Fruit fly (Drosophila melanogaster) whole organism, prepupa: ENCODE results near the gene mgl.
A peak's percentile ranks its signal among the peaks of the same experiment; 100 is the strongest.

ENCODE experiments used
- CG10631 ChIP-seq: fragments of 200-800 bp; sonication (Bioruptor generic); optimal IDR thresholded peaks from 2 replicates; lab custom pipeline; 2016; ENCODE audit warnings: missing biosample characterization, missing genetic modification characterization
- CG10669 ChIP-seq: fragments of 200-800 bp; sonication (Bioruptor generic); optimal IDR thresholded peaks from 3 replicates; lab custom pipeline; 2018; ENCODE audit warnings: missing biosample characterization, mild to moderate bottlenecking, missing genetic modification characterization, moderate library complexity
- CG11294 ChIP-seq: fragments of 200-800 bp; sonication (Bioruptor generic); IDR thresholded peaks from 2 replicates; pipeline ENCODE4 v1.3.6; 2022; ENCODE audit warnings: missing biosample characterization, missing genetic modification characterization
- CG11902 ChIP-seq: fragments of 200-800 bp; sonication (Bioruptor generic); optimal IDR thresholded peaks from 3 replicates; lab custom pipeline; 2016; ENCODE audit warnings: missing biosample characterization, missing genetic modification characterization
- CG15336 ChIP-seq: fragments of 200-800 bp; sonication (Bioruptor generic); IDR thresholded peaks from 2 replicates; pipeline ENCODE4 v1.3.6; 2022; ENCODE audit warnings: missing biosample characterization, missing genetic modification characterization
- CG1621 ChIP-seq: fragments of 200-800 bp; sonication (Bioruptor generic); optimal IDR thresholded peaks from 3 replicates; lab custom pipeline; 2018; ENCODE audit warnings: missing biosample characterization, mild to moderate bottlenecking, missing genetic modification characterization
- CG16779 ChIP-seq: fragments of 200-800 bp; sonication (Bioruptor generic); optimal IDR thresholded peaks from 3 replicates; lab custom pipeline; 2017; ENCODE audit warnings: missing biosample characterization, mild to moderate bottlenecking, missing genetic modification characterization
- CG3032 ChIP-seq: fragments of 200-800 bp; optimal IDR thresholded peaks from 2 replicates; lab custom pipeline; 2019; ENCODE audit warnings: missing biosample characterization, mild to moderate bottlenecking, missing genetic modification characterization, moderate library complexity
- CG31627 ChIP-seq: fragments of 200-800 bp; sonication (Bioruptor generic); optimal IDR thresholded peaks from 3 replicates; lab custom pipeline; 2016; ENCODE audit warnings: missing biosample characterization, missing genetic modification characterization
- CG32006 ChIP-seq: fragments of 200-800 bp; sonication (Bioruptor generic); optimal IDR thresholded peaks from 3 replicates; lab custom pipeline; 2017; ENCODE audit warnings: missing biosample characterization, mild to moderate bottlenecking, missing genetic modification characterization
- CG6163 ChIP-seq: fragments of 200-800 bp; sonication (Bioruptor generic); IDR thresholded peaks from 3 replicates; pipeline ENCODE4 v1.3.6; 2022; ENCODE audit warnings: missing biosample characterization, missing genetic modification characterization
- CG6276 ChIP-seq: fragments of 200-800 bp; sonication (Bioruptor generic); optimal IDR thresholded peaks from 2 replicates; lab custom pipeline; 2017; ENCODE audit warnings: missing biosample characterization, mild to moderate bottlenecking, missing genetic modification characterization
- CG6792 ChIP-seq: fragments of 200-800 bp; sonication (Bioruptor generic); optimal IDR thresholded peaks from 3 replicates; lab custom pipeline; 2016; ENCODE audit warnings: missing biosample characterization, missing genetic modification characterization
- CG7368 ChIP-seq: fragments of 200-800 bp; sonication (Bioruptor generic); optimal IDR thresholded peaks from 3 replicates; lab custom pipeline; 2016; ENCODE audit warnings: missing biosample characterization, missing genetic modification characterization
- CG8119 ChIP-seq: fragments of 200-800 bp; sonication (Bioruptor generic); IDR thresholded peaks from 3 replicates; pipeline ENCODE4 v1.3.6; 2022; ENCODE audit warnings: missing biosample characterization, missing genetic modification characterization
- Eip75B ChIP-seq: fragments of 200-800 bp; sonication (Bioruptor generic); optimal IDR thresholded peaks from 3 replicates; lab custom pipeline; 2016; ENCODE audit warnings: missing biosample characterization, missing genetic modification characterization
- Eip78C ChIP-seq: fragments of 200-800 bp; sonication (Bioruptor generic); peaks from one replicate; lab custom pipeline; 2016; ENCODE audit warnings: missing biosample characterization, missing genetic modification characterization
- Eip93F ChIP-seq: fragments of 200-800 bp; sonication (Bioruptor generic); optimal IDR thresholded peaks from 2 replicates; lab custom pipeline; 2016; ENCODE audit warnings: missing biosample characterization, mild to moderate bottlenecking, missing genetic modification characterization
- Ets21C ChIP-seq: fragments of 200-800 bp; sonication (Bioruptor generic); optimal IDR thresholded peaks from 3 replicates; lab custom pipeline; 2016; ENCODE audit warnings: missing biosample characterization, missing genetic modification characterization
- Ets96B ChIP-seq: fragments of 200-800 bp; optimal IDR thresholded peaks from 2 replicates; lab custom pipeline; 2019; ENCODE audit warnings: missing biosample characterization, mild to moderate bottlenecking, missing genetic modification characterization, moderate library complexity
- Gug ChIP-seq: fragments of 200-800 bp; sonication (Bioruptor generic); IDR thresholded peaks from 2 replicates; pipeline ENCODE4 v1.3.6; 2022; ENCODE audit warnings: missing biosample characterization, missing genetic modification characterization
- Hr38 ChIP-seq: sonication (Bioruptor generic); optimal IDR thresholded peaks from 2 replicates; lab custom pipeline; 2016; ENCODE audit warnings: missing biosample characterization, missing genetic modification characterization
- Hr4 ChIP-seq: fragments of 200-800 bp; sonication (Bioruptor generic); optimal IDR thresholded peaks from 3 replicates; lab custom pipeline; 2016; ENCODE audit warnings: missing biosample characterization, missing genetic modification characterization
- Lpt ChIP-seq: fragments of 200-800 bp; sonication (Bioruptor generic); optimal IDR thresholded peaks from 3 replicates; lab custom pipeline; 2016; ENCODE audit warnings: missing biosample characterization, missing genetic modification characterization
- Met ChIP-seq: fragments of 200-800 bp; sonication (Bioruptor generic); optimal IDR thresholded peaks from 3 replicates; lab custom pipeline; 2016; ENCODE audit warnings: missing biosample characterization, missing genetic modification characterization
- Smox ChIP-seq: fragments of 200-800 bp; sonication (Bioruptor generic); optimal IDR thresholded peaks from 3 replicates; lab custom pipeline; 2016; ENCODE audit warnings: missing biosample characterization, missing genetic modification characterization
- Sox102F ChIP-seq: fragments of 200-800 bp; sonication (Bioruptor generic); optimal IDR thresholded peaks from 2 replicates; lab custom pipeline; 2016; ENCODE audit warnings: missing biosample characterization, mild to moderate bottlenecking, missing genetic modification characterization
- Sox14 ChIP-seq: fragments of 200-800 bp; sonication (Bioruptor generic); optimal IDR thresholded peaks from 3 replicates; lab custom pipeline; 2016; ENCODE audit warnings: missing biosample characterization, missing genetic modification characterization
- achi ChIP-seq: fragments of 200-800 bp; sonication (Bioruptor generic); optimal IDR thresholded peaks from 3 replicates; lab custom pipeline; 2016; ENCODE audit warnings: missing biosample characterization, missing genetic modification characterization
- cyc ChIP-seq: fragments of 200-800 bp; sonication (Bioruptor generic); optimal IDR thresholded peaks from 3 replicates; lab custom pipeline; 2016; ENCODE audit warnings: missing biosample characterization, missing genetic modification characterization
- dac ChIP-seq: fragments of 200-800 bp; sonication (Bioruptor generic); optimal IDR thresholded peaks from 2 replicates; lab custom pipeline; 2017; ENCODE audit warnings: missing biosample characterization, mild to moderate bottlenecking, missing genetic modification characterization
- dsx ChIP-seq: fragments of 200-800 bp; optimal IDR thresholded peaks from 3 replicates; lab custom pipeline; 2019; ENCODE audit warnings: missing biosample characterization, mild to moderate bottlenecking, missing genetic modification characterization, moderate library complexity; ENCODE audit not compliant: poor library complexity, severe bottlenecking
- eg ChIP-seq: fragments of 200-800 bp; sonication (Bioruptor generic); IDR thresholded peaks from 3 replicates; pipeline ENCODE4 v1.3.6; 2022; ENCODE audit warnings: missing biosample characterization, missing genetic modification characterization
- esn ChIP-seq: fragments of 200-800 bp; sonication (Bioruptor generic); optimal IDR thresholded peaks from 2 replicates; lab custom pipeline; 2016; ENCODE audit warnings: missing biosample characterization, mild to moderate bottlenecking, missing genetic modification characterization, moderate library complexity
- fd59A ChIP-seq: fragments of 200-800 bp; sonication (Bioruptor generic); optimal IDR thresholded peaks from 2 replicates; lab custom pipeline; 2017; ENCODE audit warnings: missing biosample characterization, mild to moderate bottlenecking, missing genetic modification characterization, missing genetic modification reagents
- fd85E ChIP-seq: fragments of 200-800 bp; sonication (Bioruptor generic); optimal IDR thresholded peaks from 3 replicates; lab custom pipeline; 2016; ENCODE audit warnings: missing biosample characterization, missing genetic modification characterization
- fkh ChIP-seq: fragments of 200-800 bp; sonication (Bioruptor generic); optimal IDR thresholded peaks from 3 replicates; lab custom pipeline; 2017; ENCODE audit warnings: missing biosample characterization, mild to moderate bottlenecking, missing genetic modification characterization, moderate library complexity
- lz ChIP-seq: fragments of 200-800 bp; sonication (Bioruptor generic); optimal IDR thresholded peaks from 3 replicates; lab custom pipeline; 2016; ENCODE audit warnings: missing biosample characterization, missing genetic modification characterization
- salr ChIP-seq, 2 experiments: fragments of 200-800 bp; sonication (Bioruptor generic); optimal IDR thresholded peaks; 3 replicates each; lab custom pipeline; 2016 to 2018; ENCODE audit warnings: missing biosample characterization in 2 of 2, missing genetic modification characterization in 2 of 2, mild to moderate bottlenecking in 1 of 2
- spab ChIP-seq: fragments of 200-800 bp; sonication (Bioruptor generic); optimal IDR thresholded peaks from 2 replicates; lab custom pipeline; 2017; ENCODE audit warnings: missing biosample characterization, mild to moderate bottlenecking, missing genetic modification characterization, missing genetic modification reagents
- ss ChIP-seq, 2 experiments: fragments of 200-800 bp; sonication (Bioruptor generic); optimal IDR thresholded peaks; 2 replicates in 1 of 2; 3 replicates in 1 of 2; lab custom pipeline; 2017 to 2018; ENCODE audit warnings: mild to moderate bottlenecking in 2 of 2, missing biosample characterization in 2 of 2, missing genetic modification characterization in 2 of 2, moderate library complexity in 1 of 2
- svp ChIP-seq: fragments of 200-800 bp; sonication (Bioruptor generic); peaks from one replicate; lab custom pipeline; 2016; ENCODE audit warnings: missing biosample characterization, missing genetic modification characterization
- topi ChIP-seq: fragments of 200-800 bp; sonication (Bioruptor generic); optimal IDR thresholded peaks from 3 replicates; lab custom pipeline; 2016; ENCODE audit warnings: missing biosample characterization, missing genetic modification characterization
- vri ChIP-seq: fragments of 200-800 bp; sonication (Bioruptor generic); optimal IDR thresholded peaks from 3 replicates; lab custom pipeline; 2016; ENCODE audit warnings: missing biosample characterization, mild to moderate bottlenecking, missing genetic modification characterization

The mgl gene

dm6 chrX:9486802-9487201 lies 13.1 kb downstream of the mgl start (continued):
- peak; percentile 38 for TF ChIP-seq CG6792 (GFP tag; lab: Kevin White, UChicago)
- TF ChIP-seq CG16779 (tag; lab: Kevin White, UChicago), result no peak
- TF ChIP-seq vri (GFP tag; lab: Kevin White, UChicago), result peak; percentile 23
- peak; percentile 74 for TF ChIP-seq CG8119 (GFP tag; lab: Robert Waterston, UW)
- TF ChIP-seq esn (GFP tag; lab: Kevin White, UChicago), result peak; percentile 64
- no peak for TF ChIP-seq fd85E (GFP tag; lab: Kevin White, UChicago)
- TF ChIP-seq CG11902 (GFP tag; lab: Kevin White, UChicago), result peak; percentile 22
- TF ChIP-seq eg (GFP tag; lab: Robert Waterston, UW), result peak; percentile 83

- TF ChIP-seq achi (GFP tag; lab: Kevin White, UChicago) (peak; percentile 4), Hr4 (peak; percentile 6), Met (GFP tag; lab: Kevin White, UChicago) (peak; percentile 18), CG11902 (GFP tag; lab: Kevin White, UChicago) (no peak), Sox102F (GFP tag; lab: Kevin White, UChicago) (no peak), Eip75B (GFP tag; lab: Kevin White, UChicago) (no peak), CG3032 (tag; lab: Kevin White, UChicago) (no peak), CG31627 (GFP tag; lab: Kevin White, UChicago) (no peak), CG32006 (GFP tag; lab: Kevin White, UChicago) (peak; percentile 29), CG11294 (GFP tag; lab: Robert Waterston, UW) (no peak), Sox14 (GFP tag; lab: Kevin White, UChicago) (no peak), Eip78C (peak; percentile 61), dac (GFP tag; lab: Kevin White, UChicago) (no peak), Lpt (GFP tag; lab: Kevin White, UChicago) (no peak), Gug (GFP tag; lab: Robert Waterston, UW) (no peak), CG16779 (tag; lab: Kevin White, UChicago) (no peak), CG6276 (GFP tag; lab: Kevin White, UChicago) (no peak), salr (GFP tag; optimal IDR thresholded peaks at IDR 0.05; lab: Kevin White, UChicago) (peak in 1 of 2 experiments; percentile 16), Ets21C (no peak), ss (GFP tag; optimal IDR thresholded peaks at IDR 0.05; lab: Kevin White, UChicago) (no peak), spab (no peak), CG7368 (no peak), CG15336 (GFP tag; lab: Robert Waterston, UW) (peak; percentile 44; the same call in 1 of the 2 replicates), lz (GFP tag; lab: Kevin White, UChicago) (no peak), fkh (no peak), Hr38 (GFP tag; lab: Kevin White, UChicago) (no peak), CG6163 (GFP tag; lab: Robert Waterston, UW) (no peak), Smox (GFP tag; lab: Kevin White, UChicago) (no peak), CG10669 (GFP tag; lab: Kevin White, UChicago) (no peak), Eip93F (GFP tag; lab: Kevin White, UChicago) (no peak), vri (GFP tag; lab: Kevin White, UChicago) (no peak), CG1621 (tag; lab: Kevin White, UChicago) (no peak), fd59A (GFP tag; lab: Kevin White, UChicago) (no peak), CG10631 (no peak), esn (GFP tag; lab: Kevin White, UChicago) (no peak), topi (GFP tag; lab: Kevin White, UChicago) (peak; percentile 15), dsx (GFP tag; lab: Kevin White, UChicago) (no peak), CG8119 (GFP tag; lab: Robert Waterston, UW) (peak; percentile 42; the same call in 2 of the 3 replicates), cyc (GFP tag; lab: Kevin White, UChicago) (no peak), svp (GFP tag; lab: Kevin White, UChicago) (peak; percentile 8), Ets96B (tag; lab: Kevin White, UChicago) (no peak)
These were observed 14.0 kb downstream of the mgl start for dm6 chrX:9485899-9486298.
